Worm (Caenorhabditis elegans) whole organism, L3 larva: Measurements from ENCODE around the gene mrpl-51.

ENCODE experiments used
- egl-27 ChIP-seq: sonication (generic microtip); optimal IDR thresholded peaks from 4 replicates; lab custom pipeline; 2017; ENCODE audit warnings: missing biosample characterization, missing genetic modification reagents, missing genetic modification characterization
- zag-1 ChIP-seq: fragments of 150-350 bp; optimal IDR thresholded peaks from 2 replicates; lab custom pipeline; 2014; ENCODE audit warnings: missing biosample characterization, missing genetic modification characterization

DNA sequence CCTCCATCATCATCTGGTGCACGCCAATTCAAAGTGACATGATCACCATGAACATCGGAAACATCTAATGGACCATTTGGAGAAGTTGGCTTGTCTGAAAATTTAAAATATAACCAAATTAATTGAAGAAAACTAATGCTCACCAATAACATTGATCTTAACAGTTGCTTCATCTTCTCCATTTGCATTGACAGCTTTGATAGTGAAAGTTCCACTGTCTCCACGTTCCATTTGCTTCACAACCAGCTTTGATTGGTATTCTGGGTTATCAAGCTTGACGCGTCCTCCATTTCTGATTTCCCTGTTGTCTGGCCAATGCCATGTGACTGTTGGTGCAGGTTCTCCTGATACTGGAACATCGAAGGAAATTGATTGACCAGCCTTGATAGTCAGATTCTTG lies 44.7 kb upstream of the mrpl-51 start:
- no peak for TF ChIP-seq zag-1 (tag; lab: Kevin White, UChicago)
- TF ChIP-seq egl-27 (tag; lab: Kevin White, UChicago) = no peak
